Fruit fly (Drosophila melanogaster): ENCODE results near the gene CG1271.

CG1271 gene

dm6 chr3L:3045256-3045743 is 7.0 kb upstream of the CG1271 start (continued):
- no peak for TF ChIP-seq CG17568 (GFP tag; optimal IDR thresholded peaks at IDR 0.05)
- peak; percentile 56; the same call in 1 of the 2 replicates for TF ChIP-seq Rfx (GFP tag; IDR thresholded peaks at IDR 0.05)
- no peak for TF ChIP-seq Dref (GFP tag; IDR thresholded peaks at IDR 0.05)
- no peak for TF ChIP-seq CG3847 (GFP tag; IDR thresholded peaks at IDR 0.05)
- TF ChIP-seq CG2129 (GFP tag; IDR thresholded peaks at IDR 0.05; ENCODE audit: partially characterized antibody), result no peak
- TF ChIP-seq HmgD (GFP tag; optimal IDR thresholded peaks at IDR 0.05), result no peak
- peak; percentile 10 for TF ChIP-seq CG18011 (GFP tag; optimal IDR thresholded peaks at IDR 0.05)
- TF ChIP-seq CG7271 (tag; optimal IDR thresholded peaks at IDR 0.05), result no peak
- no peak for TF ChIP-seq pb (GFP tag; optimal IDR thresholded peaks at IDR 0.05)
- no peak for TF ChIP-seq Gug (GFP tag; IDR thresholded peaks at IDR 0.05)
- peak; percentile 35 for TF ChIP-seq CG13296 (GFP tag; optimal IDR thresholded peaks at IDR 0.05)
- no peak for TF ChIP-seq CG3995 (GFP tag; optimal IDR thresholded peaks at IDR 0.05)
- no peak for TF ChIP-seq danr (GFP tag; IDR thresholded peaks at IDR 0.05)
- no peak for TF ChIP-seq Ada2b (GFP tag; IDR thresholded peaks at IDR 0.05)
- TF ChIP-seq CG34422 (GFP tag; IDR thresholded peaks at IDR 0.05), result no peak
- TF ChIP-seq CG12299 (tag; optimal IDR thresholded peaks at IDR 0.05), result no peak
- no peak for TF ChIP-seq CG4617 (GFP tag; optimal IDR thresholded peaks at IDR 0.05; ENCODE audit: borderline replicate concordance)
- TF ChIP-seq gt (GFP tag; IDR thresholded peaks at IDR 0.05), result no peak
- peak; percentile 33; the same call in 1 of the 3 replicates for TF ChIP-seq CG11695 (GFP tag; IDR thresholded peaks at IDR 0.05)
- no peak for TF ChIP-seq luna (GFP tag; optimal IDR thresholded peaks at IDR 0.05)
- TF ChIP-seq CG1024 (GFP tag; IDR thresholded peaks at IDR 0.05), result no peak
- TF ChIP-seq her (GFP tag; optimal IDR thresholded peaks at IDR 0.05), result no peak
- TF ChIP-seq CG9609 (GFP tag; optimal IDR thresholded peaks at IDR 0.05), result no peak
- no peak for TF ChIP-seq CG3065 (GFP tag; optimal IDR thresholded peaks at IDR 0.05)
- TF ChIP-seq cwo (GFP tag; optimal IDR thresholded peaks at IDR 0.05), result peak; percentile 20
- no peak for TF ChIP-seq h (optimal IDR thresholded peaks at IDR 0.05)
- no peak for TF ChIP-seq salm (tag; optimal IDR thresholded peaks at IDR 0.05)
- TF ChIP-seq CG4424 (GFP tag; optimal IDR thresholded peaks at IDR 0.05), result peak; percentile 13
- no peak for TF ChIP-seq vfl (GFP tag; optimal IDR thresholded peaks at IDR 0.05)
- 0 out of 3 replicates have a peak, but pooled peaks have one; percentile 31 for TF ChIP-seq otp (GFP tag; IDR thresholded peaks at IDR 0.05)
- TF ChIP-seq Dll (GFP tag; IDR thresholded peaks at IDR 0.05; ENCODE audit: partially characterized antibody), result no peak
- TF ChIP-seq Awh (GFP tag; IDR thresholded peaks at IDR 0.05), result no peak
- TF ChIP-seq CG18599 (GFP tag; optimal IDR thresholded peaks at IDR 0.05), result peak; percentile 8
- no peak for TF ChIP-seq pan (optimal IDR thresholded peaks at IDR 0.05)
- TF ChIP-seq pan (GFP tag; optimal IDR thresholded peaks at IDR 0.05 in 1 of 2, IDR thresholded peaks at IDR 0.05 in 1 of 2), result peak in 1 of 2 experiments; percentile 60
- TF ChIP-seq nom (GFP tag; optimal IDR thresholded peaks at IDR 0.05), result peak; percentile 81
- 0 out of 3 replicates have a peak, but pooled peaks have one; percentile 12 for TF ChIP-seq ken (GFP tag; IDR thresholded peaks at IDR 0.05)
- no peak for TF ChIP-seq CG14860 (GFP tag; IDR thresholded peaks at IDR 0.05; ENCODE audit: partially characterized antibody)
- no peak for TF ChIP-seq Atf3 (GFP tag; optimal IDR thresholded peaks at IDR 0.05)
- peak; percentile 40 for TF ChIP-seq CG12659 (GFP tag; optimal IDR thresholded peaks at IDR 0.05)
- no peak for TF ChIP-seq Taf1 (GFP tag; IDR thresholded peaks at IDR 0.05)
- TF ChIP-seq Dbx (GFP tag; IDR thresholded peaks at IDR 0.05), result no peak
- TF ChIP-seq CG12155 (GFP tag; optimal IDR thresholded peaks at IDR 0.05), result peak; percentile 24
- no peak for TF ChIP-seq gce (GFP tag; IDR thresholded peaks at IDR 0.05)
- no peak for TF ChIP-seq Lhr (GFP tag; optimal IDR thresholded peaks at IDR 0.05)
- TF ChIP-seq fd96Cb (tag; optimal IDR thresholded peaks at IDR 0.05), result peak; percentile 38
- TF ChIP-seq E2f1 (GFP tag; IDR thresholded peaks at IDR 0.05), result peak; percentile 41; the same call in 1 of the 2 replicates
- TF ChIP-seq CG6765 (GFP tag; optimal IDR thresholded peaks at IDR 0.05), result no peak
- TF ChIP-seq sim (GFP tag; IDR thresholded peaks at IDR 0.05), result no peak
- no peak for TF ChIP-seq Ets97D (GFP tag; optimal IDR thresholded peaks at IDR 0.05)
- TF ChIP-seq CG8765 (GFP tag; IDR thresholded peaks at IDR 0.05), result 0 out of 2 replicates have a peak, but pooled peaks have one; percentile 41
- TF ChIP-seq Opbp (GFP tag; IDR thresholded peaks at IDR 0.05; ENCODE audit: partially characterized antibody), result no peak
